Fruit fly (Drosophila melanogaster) whole organism, embryonic: Measurements from ENCODE around the gene AIMP2.
A peak's percentile ranks its signal among the peaks of the same experiment; 100 is the strongest.

Experiments used
- Antp ChIP-seq: fragments of 200-800 bp; sonication (Bioruptor generic); optimal IDR thresholded peaks from 3 replicates; lab custom pipeline; 2016; ENCODE audit warnings: missing biosample characterization, missing genetic modification characterization
- Atf3 ChIP-seq: fragments of 200-800 bp; sonication (Bioruptor generic); optimal IDR thresholded peaks from 3 replicates; lab custom pipeline; 2016; ENCODE audit warnings: missing biosample characterization, missing genetic modification characterization
- Blimp-1 ChIP-seq: fragments of 200-800 bp; sonication (Bioruptor generic); optimal IDR thresholded peaks from 3 replicates; lab custom pipeline; 2018; ENCODE audit warnings: missing biosample characterization, missing genetic modification characterization, mild to moderate bottlenecking, moderate library complexity, missing genetic modification reagents
- BtbVII ChIP-seq: fragments of 200-800 bp; sonication (Bioruptor generic); optimal IDR thresholded peaks from 3 replicates; lab custom pipeline; 2017; ENCODE audit warnings: missing biosample characterization, mild to moderate bottlenecking, missing genetic modification characterization
- Bteb2 ChIP-seq: fragments of 200-800 bp; sonication (Bioruptor generic); optimal IDR thresholded peaks from 2 replicates; lab custom pipeline; 2016; ENCODE audit warnings: missing biosample characterization, missing genetic modification characterization
- CG11247 ChIP-seq: fragments of 200-800 bp; sonication (Bioruptor generic); IDR thresholded peaks from 2 replicates; pipeline ENCODE4 v1.3.6; 2022; ENCODE audit warnings: missing biosample characterization, missing genetic modification characterization
- CG12155 ChIP-seq: fragments of 200-800 bp; sonication (Bioruptor generic); optimal IDR thresholded peaks from 3 replicates; lab custom pipeline; 2016; ENCODE audit warnings: missing biosample characterization, missing genetic modification characterization
- CG13775 ChIP-seq: fragments of 200-800 bp; sonication (Bioruptor generic); optimal IDR thresholded peaks from 3 replicates; lab custom pipeline; 2017; ENCODE audit warnings: missing biosample characterization, mild to moderate bottlenecking, missing genetic modification characterization
- CG14014 ChIP-seq: fragments of 200-800 bp; sonication (Bioruptor generic); IDR thresholded peaks from 2 replicates; pipeline ENCODE4 v1.3.6; 2022; ENCODE audit warnings: missing biosample characterization, missing genetic modification characterization
- CG17328 ChIP-seq: fragments of 200-800 bp; sonication (Bioruptor generic); IDR thresholded peaks from 2 replicates; pipeline ENCODE4 v1.3.6; 2022; ENCODE audit warnings: missing biosample characterization, missing genetic modification characterization
- CG2199 ChIP-seq: fragments of 200-800 bp; sonication (Bioruptor generic); IDR thresholded peaks from 3 replicates; pipeline ENCODE4 v1.3.6; 2022; ENCODE audit warnings: missing biosample characterization, missing genetic modification characterization
- CG2875 ChIP-seq: fragments of 200-800 bp; sonication (Bioruptor generic); optimal IDR thresholded peaks from 2 replicates; lab custom pipeline; 2017; ENCODE audit warnings: missing biosample characterization, mild to moderate bottlenecking, missing genetic modification characterization, missing genetic modification reagents
- CG42726 ChIP-seq: fragments of 200-800 bp; sonication (Bioruptor generic); IDR thresholded peaks from 2 replicates; pipeline ENCODE4 v1.3.6; 2022; ENCODE audit warnings: missing biosample characterization, missing genetic modification characterization; ENCODE audit not compliant: partially characterized antibody
- CG4730 ChIP-seq: fragments of 200-800 bp; sonication (Bioruptor generic); IDR thresholded peaks from 2 replicates; pipeline ENCODE4 v1.3.6; 2022; ENCODE audit warnings: missing biosample characterization, missing genetic modification characterization
- CG8089 ChIP-seq: fragments of 200-800 bp; sonication (Bioruptor generic); optimal IDR thresholded peaks from 3 replicates; lab custom pipeline; 2016; ENCODE audit warnings: missing biosample characterization, missing genetic modification characterization
- CG8281 ChIP-seq: fragments of 200-800 bp; sonication (Bioruptor generic); optimal IDR thresholded peaks from 2 replicates; lab custom pipeline; 2018; ENCODE audit warnings: missing biosample characterization, mild to moderate bottlenecking, missing genetic modification characterization, moderate library complexity
- CG8388 ChIP-seq: fragments of 200-800 bp; sonication (Bioruptor generic); optimal IDR thresholded peaks from 2 replicates; lab custom pipeline; 2019; ENCODE audit warnings: missing biosample characterization, mild to moderate bottlenecking, missing genetic modification characterization, moderate library complexity
- CG9437 ChIP-seq: fragments of 200-800 bp; sonication (Bioruptor generic); optimal IDR thresholded peaks from 2 replicates; lab custom pipeline; 2018; ENCODE audit warnings: missing biosample characterization, mild to moderate bottlenecking, missing genetic modification characterization
- Camta ChIP-seq: fragments of 200-800 bp; sonication (Bioruptor generic); optimal IDR thresholded peaks from 2 replicates; lab custom pipeline; 2016; ENCODE audit warnings: missing biosample characterization, missing genetic modification characterization
- Dek ChIP-seq: fragments of 200-800 bp; sonication (Bioruptor generic); optimal IDR thresholded peaks from 3 replicates; lab custom pipeline; 2019; ENCODE audit warnings: missing biosample characterization, mild to moderate bottlenecking, missing genetic modification characterization, moderate library complexity
- Dip3 ChIP-seq: fragments of 200-800 bp; sonication (Bioruptor generic); optimal IDR thresholded peaks from 3 replicates; lab custom pipeline; 2016; ENCODE audit warnings: missing biosample characterization, missing genetic modification characterization
- HLH54F ChIP-seq: fragments of 200-800 bp; sonication (Bioruptor generic); optimal IDR thresholded peaks from 3 replicates; lab custom pipeline; 2016; ENCODE audit warnings: missing biosample characterization, missing genetic modification characterization
- Hmx ChIP-seq: fragments of 200-800 bp; sonication (Bioruptor generic); optimal IDR thresholded peaks from 2 replicates; lab custom pipeline; 2016; ENCODE audit warnings: missing biosample characterization, missing genetic modification characterization
- Jarid2 ChIP-seq: fragments of 200-800 bp; sonication (Bioruptor generic); optimal IDR thresholded peaks from 3 replicates; lab custom pipeline; 2017; ENCODE audit warnings: mild to moderate bottlenecking, missing biosample characterization, missing genetic modification reagents, missing genetic modification characterization
- Mad ChIP-seq: fragments of 200-800 bp; sonication (Bioruptor generic); optimal IDR thresholded peaks from 2 replicates; lab custom pipeline; 2016; ENCODE audit warnings: missing biosample characterization, missing genetic modification characterization
- Mes4 ChIP-seq: fragments of 200-800 bp; sonication (Bioruptor generic); optimal IDR thresholded peaks from 2 replicates; lab custom pipeline; 2016; ENCODE audit warnings: missing biosample characterization, missing genetic modification characterization
- Opbp ChIP-seq: fragments of 200-800 bp; sonication (Bioruptor generic); IDR thresholded peaks from 3 replicates; pipeline ENCODE4 v1.3.6; 2022; ENCODE audit warnings: missing biosample characterization, missing genetic modification characterization; ENCODE audit not compliant: partially characterized antibody
- Sin3A ChIP-seq: fragments of >200 bp; optimal IDR thresholded peaks from 2 replicates; lab custom pipeline; 2018
- Tbp ChIP-seq: fragments of >200 bp; optimal IDR thresholded peaks from 2 replicates; lab custom pipeline; 2018; ENCODE audit warnings: missing biosample characterization, missing genetic modification characterization
- ara ChIP-seq: fragments of 200-800 bp; sonication (Bioruptor generic); IDR thresholded peaks from 2 replicates; pipeline ENCODE4 v1.3.6; 2022; ENCODE audit warnings: missing biosample characterization, missing genetic modification characterization
- bowl ChIP-seq: fragments of 200-800 bp; sonication (Bioruptor generic); IDR thresholded peaks from 2 replicates; pipeline ENCODE4 v1.3.6; 2022; ENCODE audit warnings: missing biosample characterization, missing genetic modification characterization
- bsh ChIP-seq, 2 experiments: fragments of 200-800 bp; sonication (Bioruptor generic); optimal IDR thresholded peaks; 2 replicates each; lab custom pipeline; 2017 to 2018; ENCODE audit warnings: mild to moderate bottlenecking in 2 of 2, missing biosample characterization in 2 of 2, missing genetic modification characterization in 2 of 2, moderate library complexity in 1 of 2
- crc ChIP-seq: fragments of 200-800 bp; sonication (Bioruptor generic); optimal IDR thresholded peaks from 2 replicates; lab custom pipeline; 2016; ENCODE audit warnings: missing biosample characterization, missing genetic modification characterization
- en ChIP-seq: fragments of 200-800 bp; sonication (Bioruptor generic); optimal IDR thresholded peaks from 2 replicates; lab custom pipeline; 2016; ENCODE audit warnings: missing biosample characterization, missing genetic modification characterization
- fd102C ChIP-seq: fragments of 200-800 bp; sonication (Bioruptor generic); optimal IDR thresholded peaks from 2 replicates; lab custom pipeline; 2018; ENCODE audit warnings: missing biosample characterization, mild to moderate bottlenecking, missing genetic modification characterization, moderate library complexity
- gsb ChIP-seq: fragments of 200-800 bp; sonication (Bioruptor generic); IDR thresholded peaks from 2 replicates; pipeline ENCODE4 v1.3.6; 2022; ENCODE audit warnings: missing biosample characterization, missing genetic modification characterization
- inv ChIP-seq: fragments of 200-800 bp; sonication (Bioruptor generic); IDR thresholded peaks from 2 replicates; pipeline ENCODE4 v1.3.6; 2022; ENCODE audit warnings: missing biosample characterization, missing genetic modification characterization; ENCODE audit not compliant: partially characterized antibody
- nau ChIP-seq: fragments of 200-800 bp; sonication (Bioruptor generic); optimal IDR thresholded peaks from 3 replicates; lab custom pipeline; 2017; ENCODE audit warnings: missing biosample characterization, mild to moderate bottlenecking, missing genetic modification characterization, missing genetic modification reagents
- nmo ChIP-seq: fragments of 200-800 bp; sonication (Bioruptor generic); optimal IDR thresholded peaks from 2 replicates; lab custom pipeline; 2018; ENCODE audit warnings: missing biosample characterization, mild to moderate bottlenecking, missing genetic modification characterization, moderate library complexity
- pzg ChIP-seq: fragments of 200-800 bp; sonication (Bioruptor generic); optimal IDR thresholded peaks from 3 replicates; lab custom pipeline; 2018; ENCODE audit warnings: missing biosample characterization, mild to moderate bottlenecking, missing genetic modification characterization, moderate library complexity
- ranshi ChIP-seq: fragments of 200-800 bp; sonication (Bioruptor generic); IDR thresholded peaks from 2 replicates; pipeline ENCODE4 v1.3.6; 2022; ENCODE audit warnings: missing biosample characterization, missing genetic modification characterization
- sc ChIP-seq, 3 experiments: fragments of >200 bp in 2 of 3; fragments of 200-800 bp in 1 of 3; sonication (Bioruptor generic) in 1 of 3; optimal IDR thresholded peaks; 2 replicates in 2 of 3; 3 replicates in 1 of 3; lab custom pipeline; 2017; ENCODE audit warnings: mild to moderate bottlenecking in 1 of 3, missing biosample characterization in 1 of 3, missing genetic modification characterization in 1 of 3, missing genetic modification reagents in 1 of 3
- sens ChIP-seq: fragments of 200-800 bp; sonication (Bioruptor generic); peaks from one replicate; lab custom pipeline; 2016; ENCODE audit warnings: missing biosample characterization, missing genetic modification characterization
- sisA ChIP-seq: fragments of 200-800 bp; sonication (Bioruptor generic); IDR thresholded peaks from 2 replicates; pipeline ENCODE4 v1.3.6; 2022; ENCODE audit warnings: missing biosample characterization, missing genetic modification characterization
- tna ChIP-seq: fragments of 200-800 bp; sonication (Bioruptor generic); IDR thresholded peaks from 2 replicates; pipeline ENCODE4 v1.3.6; 2022; ENCODE audit warnings: missing biosample characterization, missing genetic modification characterization; ENCODE audit not compliant: partially characterized antibody
- toy ChIP-seq: fragments of 200-800 bp; sonication (Bioruptor generic); IDR thresholded peaks from 2 replicates; pipeline ENCODE4 v1.3.6; 2022; ENCODE audit warnings: missing biosample characterization, missing genetic modification characterization
- vfl ChIP-seq: fragments of 200-800 bp; sonication (Bioruptor generic); optimal IDR thresholded peaks from 2 replicates; lab custom pipeline; 2016; ENCODE audit warnings: missing biosample characterization, missing genetic modification characterization
- wdn ChIP-seq: fragments of 200-800 bp; sonication (Bioruptor generic); IDR thresholded peaks from 2 replicates; pipeline ENCODE4 v1.3.6; 2022; ENCODE audit warnings: missing biosample characterization, missing genetic modification characterization
- yki ChIP-seq: fragments of >200 bp; optimal IDR thresholded peaks from 3 replicates; lab custom pipeline; 2018

Gene AIMP2

dm6 chr3L:15587445-15588381, 4.3 kb downstream of the AIMP2 start, which contains the start of gene CG7656 (continued):
- no peak for TF ChIP-seq sc (optimal IDR thresholded peaks at IDR 0.05; lab: Kevin White, UChicago)
- no peak for TF ChIP-seq sc (GFP tag; optimal IDR thresholded peaks at IDR 0.05; lab: Kevin White, UChicago)
- TF ChIP-seq CG11247 (GFP tag; lab: Robert Waterston, UW): peak; percentile 74
- TF ChIP-seq Camta (GFP tag; lab: Kevin White, UChicago): peak; percentile 63
- peak; percentile 14 for TF ChIP-seq CG9437 (GFP tag; lab: Kevin White, UChicago)
- TF ChIP-seq tna (GFP tag; lab: Robert Waterston, UW): no peak
- TF ChIP-seq bowl (GFP tag; lab: Robert Waterston, UW): peak; percentile 39; the same call in 1 of the 2 replicates
- no peak for TF ChIP-seq toy (GFP tag; lab: Robert Waterston, UW)
- TF ChIP-seq Mes4: peak; percentile 67
- peak; percentile 14; the same call in 1 of the 2 replicates for TF ChIP-seq CG4730 (GFP tag; lab: Robert Waterston, UW)
- TF ChIP-seq gsb (GFP tag; lab: Robert Waterston, UW): peak; percentile 32; the same call in 1 of the 2 replicates
- TF ChIP-seq Bteb2 (GFP tag; lab: Kevin White, UChicago): peak; percentile 2
- peak; percentile 70 for TF ChIP-seq Atf3 (GFP tag; lab: Kevin White, UChicago)
- peak; percentile 59 for TF ChIP-seq CG8089
- no peak for TF ChIP-seq Jarid2 (GFP tag; lab: Kevin White, UChicago)
- TF ChIP-seq CG2875 (GFP tag; lab: Kevin White, UChicago): peak; percentile 35
- TF ChIP-seq nau (GFP tag; lab: Kevin White, UChicago): no peak
- TF ChIP-seq Tbp (GFP tag; lab: Kevin White, UChicago): no peak
- no peak for TF ChIP-seq Blimp-1 (GFP tag; lab: Kevin White, UChicago)
- no peak for TF ChIP-seq BtbVII (GFP tag; lab: Kevin White, UChicago)
- peak; percentile 32 for TF ChIP-seq nmo (GFP tag; lab: Kevin White, UChicago)
- TF ChIP-seq inv (GFP tag; lab: Robert Waterston, UW): no peak
- no peak for TF ChIP-seq Opbp (GFP tag; lab: Robert Waterston, UW)
- TF ChIP-seq Dek (tag; lab: Kevin White, UChicago): peak; percentile 66
- TF ChIP-seq CG14014 (GFP tag; lab: Robert Waterston, UW): peak; percentile 66
- TF ChIP-seq CG17328 (GFP tag; lab: Robert Waterston, UW): peak; percentile 57
- TF ChIP-seq sens (GFP tag; lab: Kevin White, UChicago): peak; percentile 95
- peak; percentile 79 for TF ChIP-seq pzg
- TF ChIP-seq CG13775 (GFP tag; lab: Kevin White, UChicago): peak; percentile 45
- TF ChIP-seq crc: peak; percentile 65
- TF ChIP-seq ara (GFP tag; lab: Robert Waterston, UW): peak; percentile 48; the same call in 1 of the 2 replicates
- TF ChIP-seq ranshi (GFP tag; lab: Robert Waterston, UW): peak; percentile 61
- peak; percentile 62 for TF ChIP-seq sisA (GFP tag; lab: Robert Waterston, UW)
- peak; percentile 84 for TF ChIP-seq CG12155 (GFP tag; lab: Kevin White, UChicago)
- TF ChIP-seq Hmx: no peak
- no peak for TF ChIP-seq CG8281
- TF ChIP-seq CG2199 (GFP tag; lab: Robert Waterston, UW): peak; percentile 70; the same call in 1 of the 3 replicates
- TF ChIP-seq Sin3A (lab: Kevin White, UChicago): peak; percentile 23
- TF ChIP-seq Antp (GFP tag; lab: Kevin White, UChicago): peak; percentile 89
- TF ChIP-seq wdn (GFP tag; lab: Robert Waterston, UW): peak; percentile 65
- TF ChIP-seq CG8388 (GFP tag; lab: Kevin White, UChicago): no peak
- TF ChIP-seq yki (lab: Kevin White, UChicago): peak; percentile 10
- peak; percentile 59 for TF ChIP-seq Dip3 (GFP tag; lab: Kevin White, UChicago)
- TF ChIP-seq vfl (GFP tag; lab: Kevin White, UChicago): peak; percentile 71
- TF ChIP-seq en (GFP tag; lab: Kevin White, UChicago): peak; percentile 25
- TF ChIP-seq Mad (GFP tag; lab: Kevin White, UChicago): peak; percentile 81
- TF ChIP-seq CG42726 (GFP tag; lab: Robert Waterston, UW): no peak
- TF ChIP-seq HLH54F: peak; percentile 82
- peak in 1 of 2 experiments; percentile 34 for TF ChIP-seq bsh (GFP tag; optimal IDR thresholded peaks at IDR 0.05; lab: Kevin White, UChicago)
- peak; percentile 2 for TF ChIP-seq fd102C (GFP tag; lab: Kevin White, UChicago)
